Fruit fly (Drosophila melanogaster) whole organism, embryonic: ENCODE data around the gene AMPdeam.

Source experiments
- Awh ChIP-seq: fragments of 200-800 bp; sonication (Bioruptor generic); IDR thresholded peaks from 2 replicates; pipeline ENCODE4, ENCODE4 v1.3.6; 2022; ENCODE audit warnings: missing biosample characterization, missing genetic modification characterization
- Blimp-1 ChIP-seq: fragments of 200-800 bp; sonication (Bioruptor generic); optimal IDR thresholded peaks from 3 replicates; lab custom pipeline; 2018; ENCODE audit warnings: missing biosample characterization, missing genetic modification characterization, mild to moderate bottlenecking, moderate library complexity, missing genetic modification reagents
- BtbVII ChIP-seq: fragments of 200-800 bp; sonication (Bioruptor generic); optimal IDR thresholded peaks from 3 replicates; lab custom pipeline; 2017; ENCODE audit warnings: missing biosample characterization, mild to moderate bottlenecking, missing genetic modification characterization
- C15 ChIP-seq: fragments of 200-800 bp; sonication (Bioruptor generic); IDR thresholded peaks from 3 replicates; pipeline ENCODE4 v1.3.6; 2022; ENCODE audit warnings: missing biosample characterization, missing genetic modification characterization
- CG12071 ChIP-seq: fragments of 200-800 bp; sonication (Bioruptor generic); optimal IDR thresholded peaks from 3 replicates; lab custom pipeline; 2018; ENCODE audit warnings: missing biosample characterization, mild to moderate bottlenecking, missing genetic modification characterization
- CG12391 ChIP-seq: fragments of 200-800 bp; sonication (Bioruptor generic); optimal IDR thresholded peaks from 3 replicates; lab custom pipeline; 2018; ENCODE audit warnings: missing biosample characterization, mild to moderate bottlenecking, missing genetic modification characterization, moderate library complexity
- CG13424 ChIP-seq: fragments of 200-800 bp; sonication (Bioruptor generic); optimal IDR thresholded peaks from 2 replicates; lab custom pipeline; 2019; ENCODE audit warnings: missing biosample characterization, mild to moderate bottlenecking, missing genetic modification characterization, moderate library complexity
- CG13624 ChIP-seq: fragments of 200-800 bp; sonication (Bioruptor generic); optimal IDR thresholded peaks from 2 replicates; lab custom pipeline; 2016; ENCODE audit warnings: missing biosample characterization, missing genetic modification characterization
- CG14965 ChIP-seq: fragments of 200-800 bp; sonication (Bioruptor generic); optimal IDR thresholded peaks from 2 replicates; lab custom pipeline; 2016; ENCODE audit warnings: missing biosample characterization, missing genetic modification characterization, borderline replicate concordance
- CG15269 ChIP-seq: fragments of 200-800 bp; sonication (Bioruptor generic); optimal IDR thresholded peaks from 2 replicates; lab custom pipeline; 2018; ENCODE audit warnings: missing biosample characterization, mild to moderate bottlenecking, missing genetic modification characterization, moderate library complexity
- CG1529 ChIP-seq: fragments of 200-800 bp; sonication (Bioruptor generic); optimal IDR thresholded peaks from 3 replicates; lab custom pipeline; 2018; ENCODE audit warnings: missing biosample characterization, missing genetic modification characterization
- CG15514 ChIP-seq: fragments of 200-800 bp; sonication (Bioruptor generic); optimal IDR thresholded peaks from 3 replicates; lab custom pipeline; 2017; ENCODE audit warnings: missing biosample characterization, missing genetic modification characterization, mild to moderate bottlenecking, moderate library complexity, missing genetic modification reagents
- CG17361 ChIP-seq: fragments of 200-800 bp; sonication (Bioruptor generic); IDR thresholded peaks from 3 replicates; pipeline ENCODE4 v1.3.6; 2022; ENCODE audit warnings: missing biosample characterization, missing genetic modification characterization
- CG31224 ChIP-seq: fragments of 200-800 bp; sonication (Bioruptor generic); IDR thresholded peaks from 2 replicates; pipeline ENCODE4 v1.3.6; 2022; ENCODE audit warnings: missing biosample characterization, missing genetic modification characterization
- CG34376 ChIP-seq: fragments of 200-800 bp; sonication (Bioruptor generic); optimal IDR thresholded peaks from 2 replicates; lab custom pipeline; 2018; ENCODE audit warnings: missing biosample characterization, mild to moderate bottlenecking, missing genetic modification characterization
- CG7372 ChIP-seq: fragments of 200-800 bp; sonication (Bioruptor generic); IDR thresholded peaks from 2 replicates; pipeline ENCODE4 v1.3.6; 2022; ENCODE audit warnings: missing biosample characterization, missing genetic modification characterization
- CoRest ChIP-seq: fragments of 200-800 bp; sonication (Bioruptor generic); optimal IDR thresholded peaks from 3 replicates; lab custom pipeline; 2018; ENCODE audit warnings: missing biosample characterization, mild to moderate bottlenecking, missing genetic modification characterization, moderate library complexity
- Dad ChIP-seq: fragments of 200-800 bp; sonication (Bioruptor generic); optimal IDR thresholded peaks from 3 replicates; lab custom pipeline; 2016; ENCODE audit warnings: missing biosample characterization, missing genetic modification characterization
- Deaf1 ChIP-seq: fragments of 200-800 bp; optimal IDR thresholded peaks from 3 replicates; lab custom pipeline; 2019; ENCODE audit warnings: missing biosample characterization, mild to moderate bottlenecking, missing genetic modification characterization, moderate library complexity
- Dek ChIP-seq: fragments of 200-800 bp; sonication (Bioruptor generic); optimal IDR thresholded peaks from 3 replicates; lab custom pipeline; 2019; ENCODE audit warnings: missing biosample characterization, mild to moderate bottlenecking, missing genetic modification characterization, moderate library complexity
- Dp ChIP-seq: fragments of 200-800 bp; sonication (Bioruptor generic); optimal IDR thresholded peaks from 2 replicates; lab custom pipeline; 2018; ENCODE audit warnings: missing biosample characterization, mild to moderate bottlenecking, missing genetic modification characterization, moderate library complexity
- Drgx ChIP-seq: fragments of 200-800 bp; sonication (Bioruptor generic); IDR thresholded peaks from 2 replicates; pipeline ENCODE4 v1.3.6; 2022; ENCODE audit warnings: missing biosample characterization, missing genetic modification characterization
- E2f2 ChIP-seq: fragments of 200-800 bp; sonication (Bioruptor generic); IDR thresholded peaks from 2 replicates; pipeline ENCODE4 v1.3.6; 2022; ENCODE audit warnings: missing biosample characterization, missing genetic modification characterization
- GATAe ChIP-seq: fragments of 200-800 bp; sonication (Bioruptor generic); conservative IDR thresholded peaks from 2 replicates; pipeline ENCODE4 v1.3.6; 2022; ENCODE audit warnings: missing biosample characterization, missing genetic modification characterization
- HHEX ChIP-seq: fragments of 200-800 bp; sonication (Bioruptor generic); optimal IDR thresholded peaks from 3 replicates; lab custom pipeline; 2017; ENCODE audit warnings: missing biosample characterization, mild to moderate bottlenecking, missing genetic modification characterization, missing genetic modification reagents
- Hsf ChIP-seq: fragments of 200-800 bp; sonication (Bioruptor generic); optimal IDR thresholded peaks from 3 replicates; lab custom pipeline; 2016; ENCODE audit warnings: missing biosample characterization, missing genetic modification characterization
- MTF-1 ChIP-seq: fragments of 200-800 bp; sonication (Bioruptor generic); optimal IDR thresholded peaks from 2 replicates; lab custom pipeline; 2018; ENCODE audit warnings: missing biosample characterization, mild to moderate bottlenecking, missing genetic modification characterization, borderline replicate concordance
- Med ChIP-seq: fragments of 200-800 bp; sonication (Bioruptor generic); peaks from one replicate; lab custom pipeline; 2016; ENCODE audit warnings: missing biosample characterization, missing genetic modification characterization, mild to moderate bottlenecking, inconsistent platforms, moderate library complexity
- Rx ChIP-seq: fragments of 200-800 bp; sonication (Bioruptor generic); IDR thresholded peaks from 2 replicates; pipeline ENCODE4 v1.3.6; 2022; ENCODE audit warnings: missing biosample characterization, missing genetic modification characterization
- az2 ChIP-seq: fragments of 200-800 bp; sonication (Bioruptor generic); optimal IDR thresholded peaks from 3 replicates; lab custom pipeline; 2016; ENCODE audit warnings: missing biosample characterization, missing genetic modification characterization
- chinmo ChIP-seq: fragments of 200-800 bp; sonication (Bioruptor generic); IDR thresholded peaks from 4 replicates; pipeline ENCODE4 v1.3.6; 2022; ENCODE audit warnings: missing biosample characterization, missing genetic modification characterization; ENCODE audit not compliant: partially characterized antibody
- croc ChIP-seq: fragments of 200-800 bp; sonication (Bioruptor generic); conservative IDR thresholded peaks from 3 replicates; pipeline ENCODE4 v1.3.6; 2022; ENCODE audit warnings: missing biosample characterization, missing genetic modification characterization
- esg ChIP-seq: fragments of 200-800 bp; sonication (Bioruptor generic); conservative IDR thresholded peaks from 2 replicates; pipeline ENCODE4 v1.3.6; 2022; ENCODE audit warnings: missing biosample characterization, missing genetic modification characterization
- eve ChIP-seq, 2 experiments: fragments of >200 bp; optimal IDR thresholded peaks; 2 replicates each; lab custom pipeline; 2017; ENCODE audit warnings: missing biosample characterization in 2 of 2, missing genetic modification characterization in 2 of 2
- fd3F ChIP-seq: fragments of 200-800 bp; sonication (Bioruptor generic); optimal IDR thresholded peaks from 2 replicates; lab custom pipeline; 2018; ENCODE audit warnings: missing biosample characterization, mild to moderate bottlenecking, missing genetic modification characterization, moderate library complexity
- gcm ChIP-seq: fragments of 200-800 bp; sonication (Bioruptor generic); optimal IDR thresholded peaks from 2 replicates; lab custom pipeline; 2019; ENCODE audit warnings: missing biosample characterization, mild to moderate bottlenecking, missing genetic modification characterization, moderate library complexity
- grau ChIP-seq: fragments of 200-800 bp; optimal IDR thresholded peaks from 3 replicates; lab custom pipeline; 2019; ENCODE audit warnings: missing biosample characterization, mild to moderate bottlenecking, missing genetic modification characterization, moderate library complexity
- hkb ChIP-seq, 2 experiments: fragments of 200-800 bp in 1 of 2; fragments of >200 bp in 1 of 2; sonication (Bioruptor generic) in 1 of 2; IDR thresholded peaks in 1 of 2; optimal IDR thresholded peaks in 1 of 2; 2 replicates each; pipeline versions ENCODE4 v1.3.6 to Lab custom; 2017 to 2022; ENCODE audit warnings: missing biosample characterization in 1 of 2, missing genetic modification characterization in 1 of 2
- lab ChIP-seq: fragments of 200-800 bp; sonication (Bioruptor generic); optimal IDR thresholded peaks from 3 replicates; lab custom pipeline; 2017; ENCODE audit warnings: missing biosample characterization, missing genetic modification characterization, mild to moderate bottlenecking, moderate library complexity, missing genetic modification reagents
- lbe ChIP-seq: fragments of 200-800 bp; sonication (Bioruptor generic); optimal IDR thresholded peaks from 2 replicates; lab custom pipeline; 2016; ENCODE audit warnings: missing biosample characterization, mild to moderate bottlenecking, missing genetic modification characterization
- nau ChIP-seq: fragments of 200-800 bp; sonication (Bioruptor generic); optimal IDR thresholded peaks from 3 replicates; lab custom pipeline; 2017; ENCODE audit warnings: missing biosample characterization, mild to moderate bottlenecking, missing genetic modification characterization, missing genetic modification reagents
- phol ChIP-seq: fragments of 200-800 bp; sonication (Bioruptor generic); optimal IDR thresholded peaks from 3 replicates; lab custom pipeline; 2018; ENCODE audit warnings: missing biosample characterization, mild to moderate bottlenecking, missing genetic modification characterization, moderate library complexity
- sd ChIP-seq: fragments of 200-800 bp; sonication (Bioruptor generic); optimal IDR thresholded peaks from 3 replicates; lab custom pipeline; 2018; ENCODE audit warnings: missing biosample characterization, mild to moderate bottlenecking, missing genetic modification characterization, moderate library complexity
- stc ChIP-seq: fragments of 200-800 bp; sonication (Bioruptor generic); IDR thresholded peaks from 2 replicates; pipeline ENCODE4 v1.3.6; 2022; ENCODE audit warnings: missing biosample characterization, missing genetic modification characterization
- unpg ChIP-seq: fragments of 200-800 bp; sonication (Bioruptor generic); optimal IDR thresholded peaks from 3 replicates; lab custom pipeline; 2018; ENCODE audit warnings: missing biosample characterization, mild to moderate bottlenecking, missing genetic modification characterization, moderate library complexity
- zfh2 ChIP-seq: fragments of 200-800 bp; sonication (Bioruptor generic); optimal IDR thresholded peaks from 2 replicates; lab custom pipeline; 2016; ENCODE audit warnings: missing biosample characterization, missing genetic modification characterization

The AMPdeam gene

DNA sequence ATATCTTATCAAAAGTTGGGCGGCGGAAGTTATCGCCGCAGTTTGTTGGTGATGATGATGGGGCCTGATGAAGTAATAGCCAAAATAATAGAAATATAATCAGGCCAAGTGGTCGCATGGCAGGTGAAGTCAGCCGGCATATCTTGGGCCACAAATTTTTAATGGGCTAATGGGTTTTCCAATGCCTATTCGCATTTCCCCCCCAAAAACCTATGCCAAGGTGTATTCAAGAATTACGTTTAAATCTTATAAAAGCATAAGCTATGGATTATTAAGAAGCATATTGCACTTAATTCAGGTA is 27.5 kb downstream of the AMPdeam start (continued):
- TF ChIP-seq lab = peak; percentile 26
- TF ChIP-seq croc (GFP tag; lab: Robert Waterston, UW) = no peak
- no peak for TF ChIP-seq gcm (GFP tag; lab: Kevin White, UChicago)
- no peak for TF ChIP-seq phol

DNA sequence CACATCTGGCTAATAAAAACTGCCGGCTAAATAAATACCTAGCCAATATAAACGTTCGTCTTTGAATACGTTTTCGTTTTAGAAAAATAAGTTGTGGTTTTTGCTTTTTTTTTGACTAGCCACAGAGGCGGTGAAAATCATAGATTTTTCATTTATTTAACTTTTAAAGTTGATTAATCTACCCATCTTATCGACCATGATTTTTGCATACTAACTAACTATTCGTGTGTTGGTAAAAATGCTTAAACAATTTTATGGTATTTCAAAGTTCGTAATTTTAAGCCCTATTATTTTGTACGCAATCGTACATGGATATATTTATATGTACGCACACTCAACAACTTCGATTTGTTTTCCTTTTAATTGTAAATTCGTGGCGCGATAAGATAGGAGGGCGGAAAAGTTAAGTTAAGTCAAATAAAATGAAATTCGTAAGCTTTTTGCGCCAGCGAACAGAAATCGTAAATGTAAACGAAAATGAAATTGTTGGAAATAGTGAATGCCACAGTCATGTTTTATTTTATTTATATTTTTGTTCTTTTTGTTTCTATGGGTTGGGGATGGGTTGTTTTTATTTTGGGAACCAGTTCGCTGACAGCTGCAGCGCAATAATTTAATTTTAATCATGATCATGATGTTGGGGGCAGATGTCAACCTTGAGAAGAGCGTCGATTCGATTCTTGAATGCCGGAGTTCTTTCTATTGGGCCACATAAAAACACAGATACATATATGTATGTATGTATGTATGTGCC is 28.1 kb downstream of the AMPdeam start:
- TF ChIP-seq BtbVII (GFP tag; lab: Kevin White, UChicago) (peak; percentile 49), CG13624 (peak; percentile 30), nau (GFP tag; lab: Kevin White, UChicago) (peak; percentile 71), C15 (GFP tag; lab: Robert Waterston, UW) (no peak), CG14965 (GFP tag; lab: Kevin White, UChicago) (no peak), lab (peak; percentile 55), Drgx (GFP tag; lab: Robert Waterston, UW) (peak; percentile 61), CG34376 (peak; percentile 22), grau (tag; lab: Kevin White, UChicago) (peak; percentile 63), CG7372 (GFP tag; lab: Robert Waterston, UW) (0 out of 2 replicates have a peak, but pooled peaks have one; percentile 16), eve (GFP tag; optimal IDR thresholded peaks at IDR 0.05; lab: Kevin White, UChicago) (no peak), CG17361 (peak; percentile 39; the same call in 1 of the 3 replicates), Dad (no peak), CG13424 (tag; lab: Kevin White, UChicago) (peak; percentile 41), lbe (no peak), Blimp-1 (peak; percentile 42), Dek (tag; lab: Kevin White, UChicago) (peak; percentile 27), sd (tag; lab: Kevin White, UChicago) (peak; percentile 26), CG31224 (GFP tag; lab: Robert Waterston, UW) (0 out of 2 replicates have a peak, but pooled peaks have one; percentile 7), fd3F (peak; percentile 8), unpg (GFP tag; lab: Kevin White, UChicago) (peak; percentile 63), chinmo (GFP tag; lab: Robert Waterston, UW) (peak; percentile 66; the same call in 1 of the 4 replicates), Deaf1 (peak; percentile 5), CG12391 (tag; lab: Kevin White, UChicago) (peak; percentile 30), E2f2 (0 out of 2 replicates have a peak, but pooled peaks have one; percentile 26), CG12071 (GFP tag; lab: Kevin White, UChicago) (peak; percentile 27), CG1529 (no peak), Rx (GFP tag; lab: Robert Waterston, UW) (no peak), az2 (GFP tag; lab: Kevin White, UChicago) (peak; percentile 10), CoRest (tag; lab: Kevin White, UChicago) (peak; percentile 41), stc (GFP tag; lab: Robert Waterston, UW) (peak; percentile 63), GATAe (GFP tag; lab: Robert Waterston, UW) (no peak), zfh2 (GFP tag; lab: Kevin White, UChicago) (peak; percentile 6), hkb (optimal IDR thresholded peaks at IDR 0.05; lab: Kevin White, UChicago) (no peak), hkb (GFP tag; IDR thresholded peaks at IDR 0.05; lab: Robert Waterston, UW) (peak; percentile 68), CG15269 (peak; percentile 70), esg (GFP tag; lab: Robert Waterston, UW) (0 out of 2 replicates have a peak, but pooled peaks have one; percentile 32), Med (GFP tag; lab: Kevin White, UChicago) (peak; percentile 80), CG15514 (GFP tag; lab: Kevin White, UChicago) (peak; percentile 18), Awh (peak; percentile 23; the same call in 1 of the 2 replicates), HHEX (GFP tag; lab: Kevin White, UChicago) (peak; percentile 57), Hsf (GFP tag; lab: Kevin White, UChicago) (peak; percentile 40), Dp (no peak), MTF-1 (no peak)
